Worm (Caenorhabditis elegans) whole organism, L1 larva: ENCODE data around the gene ZK1290.14.

Experiments used
- ama-1 ChIP-seq: fragments of 150-350 bp; optimal IDR thresholded peaks from 2 replicates; lab custom pipeline; 2014
- elt-3 ChIP-seq, 6 experiments: fragments of 150-350 bp in 1 of 6; sonication (generic microtip); optimal IDR thresholded peaks; 2 replicates each; lab custom pipeline; 2017 to 2018; ENCODE audit warnings: missing biosample characterization in 6 of 6, missing genetic modification characterization in 6 of 6, inconsistent platforms in 1 of 6
- jun-1 ChIP-seq: fragments of 150-350 bp; optimal IDR thresholded peaks from 2 replicates; lab custom pipeline; 2014; ENCODE audit warnings: missing biosample characterization, missing genetic modification reagents, missing genetic modification characterization
- lin-13 ChIP-seq: fragments of 150-350 bp; optimal IDR thresholded peaks from 2 replicates; lab custom pipeline; 2014; ENCODE audit warnings: missing biosample characterization, missing genetic modification reagents, missing genetic modification characterization
- mdl-1 ChIP-seq, 2 experiments: fragments of 150-350 bp; optimal IDR thresholded peaks; 2 replicates each; lab custom pipeline; 2014 to 2017; ENCODE audit warnings: missing biosample characterization in 2 of 2, missing genetic modification characterization in 2 of 2, inconsistent platforms in 1 of 2
- nhr-11 ChIP-seq: fragments of 150-350 bp; optimal IDR thresholded peaks from 2 replicates; lab custom pipeline; 2014; ENCODE audit warnings: missing biosample characterization, missing genetic modification characterization
- sptf-1 ChIP-seq: fragments of 150-350 bp; optimal IDR thresholded peaks from 2 replicates; lab custom pipeline; 2014; ENCODE audit warnings: missing biosample characterization, missing genetic modification characterization

DNA sequence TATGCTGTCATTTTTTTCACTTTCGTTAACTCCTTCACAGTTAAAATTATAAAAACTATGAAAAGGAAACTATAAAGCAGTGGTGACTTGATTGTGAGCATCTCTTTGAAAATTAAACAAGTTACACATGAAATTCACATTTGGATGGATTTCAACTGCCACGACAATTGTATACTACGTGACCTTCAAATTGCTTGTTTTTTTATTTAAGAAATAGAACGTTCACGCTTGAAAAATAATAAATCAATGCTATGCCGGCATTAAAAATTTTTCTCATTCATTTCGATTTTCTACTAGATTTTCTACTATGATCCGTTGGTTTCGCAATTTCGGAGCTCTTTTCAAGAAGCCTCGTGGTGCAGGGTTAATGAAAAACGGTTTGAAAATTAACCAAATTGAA lies 29.9 kb downstream of the ZK1290.14 start, which contains the start of the genes ZK1290.7 and rnh-1.1:
- no peak for TF ChIP-seq jun-1
- TF ChIP-seq ama-1 (lab: Kevin White, UChicago) = no peak
- no peak for TF ChIP-seq lin-13
- TF ChIP-seq sptf-1 (tag; lab: Kevin White, UChicago) = no peak
- no peak for TF ChIP-seq elt-3 (tag; optimal IDR thresholded peaks at IDR 0.05; lab: Kevin White, UChicago)
- TF ChIP-seq mdl-1 (tag; optimal IDR thresholded peaks at IDR 0.05; lab: Kevin White, UChicago) = no peak
- TF ChIP-seq nhr-11 (tag; lab: Kevin White, UChicago) = no peak
